Worm (Caenorhabditis elegans) whole organism, L2 larva: Measurements from ENCODE around the gene K01H12.4.

ENCODE experiments used
- C34F6.9 ChIP-seq: fragments of 150-350 bp; optimal IDR thresholded peaks from 2 replicates; lab custom pipeline; 2014; ENCODE audit warnings: missing biosample characterization, missing genetic modification characterization
- F13H6.1 ChIP-seq: sonication (generic microtip); optimal IDR thresholded peaks from 2 replicates; lab custom pipeline; 2016; ENCODE audit warnings: missing genetic modification characterization, missing compliant biosample characterization
- R02D3.7 ChIP-seq: fragments of 150-350 bp; optimal IDR thresholded peaks from 2 replicates; lab custom pipeline; 2014; ENCODE audit warnings: missing biosample characterization, missing genetic modification characterization
- Y55F3AM.14 ChIP-seq: fragments of 200-800 bp; sonication (Bioruptor generic); optimal IDR thresholded peaks from 2 replicates; lab custom pipeline; 2018; ENCODE audit warnings: mild to moderate bottlenecking, missing genetic modification characterization, missing compliant biosample characterization
- ZK546.5 ChIP-seq: sonication (generic microtip); optimal IDR thresholded peaks from 2 replicates; lab custom pipeline; 2017; ENCODE audit warnings: missing biosample characterization, missing genetic modification characterization
- alr-1 ChIP-seq: fragments of 150-350 bp; optimal IDR thresholded peaks from 2 replicates; lab custom pipeline; 2014; ENCODE audit warnings: missing biosample characterization, missing genetic modification characterization
- aly-2 ChIP-seq: fragments of 150-350 bp; optimal IDR thresholded peaks from 2 replicates; lab custom pipeline; 2014; ENCODE audit warnings: missing biosample characterization, missing genetic modification characterization
- ama-1 ChIP-seq: fragments of 150-350 bp; optimal IDR thresholded peaks from 2 replicates; lab custom pipeline; 2018; ENCODE audit warnings: inconsistent platforms
- blmp-1 ChIP-seq: sonication (generic microtip); optimal IDR thresholded peaks from 2 replicates; lab custom pipeline; 2017; ENCODE audit warnings: missing genetic modification characterization, mild to moderate bottlenecking, missing compliant biosample characterization, antibody characterized with exemption, moderate library complexity; ENCODE audit not compliant: insufficient read depth
- ceh-16 ChIP-seq: fragments of 150-350 bp; optimal IDR thresholded peaks from 2 replicates; lab custom pipeline; 2014; ENCODE audit warnings: missing biosample characterization, missing genetic modification characterization
- ceh-82 ChIP-seq: fragments of 150-350 bp; optimal IDR thresholded peaks from 2 replicates; lab custom pipeline; 2014; ENCODE audit warnings: missing biosample characterization, missing genetic modification characterization
- crh-2 ChIP-seq: sonication (generic microtip); optimal IDR thresholded peaks from 2 replicates; lab custom pipeline; 2017; ENCODE audit warnings: missing biosample characterization, missing genetic modification characterization
- dmd-4 ChIP-seq: sonication (generic microtip); optimal IDR thresholded peaks from 2 replicates; lab custom pipeline; 2017; ENCODE audit warnings: missing biosample characterization, missing genetic modification characterization
- egl-27 ChIP-seq: sonication (generic microtip); optimal IDR thresholded peaks from 3 replicates; lab custom pipeline; 2017; ENCODE audit warnings: missing biosample characterization, missing genetic modification reagents, missing genetic modification characterization
- elt-1 ChIP-seq: fragments of 150-350 bp; optimal IDR thresholded peaks from 2 replicates; lab custom pipeline; 2014; ENCODE audit warnings: missing biosample characterization, missing genetic modification characterization
- elt-3 ChIP-seq: sonication (generic microtip); optimal IDR thresholded peaks from 2 replicates; lab custom pipeline; 2017; ENCODE audit warnings: missing biosample characterization, missing genetic modification characterization
- fos-1 ChIP-seq: fragments of 150-350 bp; optimal IDR thresholded peaks from 2 replicates; lab custom pipeline; 2014; ENCODE audit warnings: missing biosample characterization, missing genetic modification characterization
- gmeb-1 ChIP-seq: fragments of 150-350 bp; optimal IDR thresholded peaks from 2 replicates; lab custom pipeline; 2014; ENCODE audit warnings: missing biosample characterization, missing genetic modification characterization
- lin-11 ChIP-seq: fragments of 150-350 bp; sonication (generic microtip); optimal IDR thresholded peaks from 2 replicates; lab custom pipeline; 2014; ENCODE audit warnings: missing biosample characterization, missing genetic modification characterization, inconsistent platforms, mixed read lengths
- lin-13 ChIP-seq: fragments of 150-350 bp; optimal IDR thresholded peaks from 2 replicates; lab custom pipeline; 2014; ENCODE audit warnings: missing biosample characterization, missing genetic modification reagents, missing genetic modification characterization
- lin-39 ChIP-seq: fragments of 150-350 bp; optimal IDR thresholded peaks from 2 replicates; lab custom pipeline; 2014; ENCODE audit warnings: missing biosample characterization, missing genetic modification reagents, missing genetic modification characterization
- lsy-2 ChIP-seq, 2 experiments: fragments of 150-350 bp in 1 of 2; sonication (generic microtip) in 1 of 2; optimal IDR thresholded peaks; 2 replicates each; lab custom pipeline; 2014 to 2017; ENCODE audit warnings: missing biosample characterization in 2 of 2, missing genetic modification characterization in 2 of 2
- mab-5 ChIP-seq: fragments of 150-350 bp; optimal IDR thresholded peaks from 2 replicates; lab custom pipeline; 2014; ENCODE audit warnings: missing biosample characterization, missing genetic modification characterization
- mbf-1 ChIP-seq: sonication (generic microtip); optimal IDR thresholded peaks from 2 replicates; lab custom pipeline; 2017; ENCODE audit warnings: missing biosample characterization, missing genetic modification characterization
- mdl-1 ChIP-seq, 2 experiments: fragments of 150-350 bp in 1 of 2; sonication (generic microtip) in 1 of 2; optimal IDR thresholded peaks; 2 replicates each; lab custom pipeline; 2017; ENCODE audit warnings: missing biosample characterization in 2 of 2, missing genetic modification characterization in 2 of 2
- nhr-10 ChIP-seq: sonication (generic microtip); optimal IDR thresholded peaks from 2 replicates; lab custom pipeline; 2017; ENCODE audit warnings: missing biosample characterization, missing genetic modification characterization
- nhr-11 ChIP-seq: fragments of 150-350 bp; optimal IDR thresholded peaks from 2 replicates; lab custom pipeline; 2014; ENCODE audit warnings: missing biosample characterization, missing genetic modification characterization
- nhr-12 ChIP-seq: fragments of 150-350 bp; optimal IDR thresholded peaks from 2 replicates; lab custom pipeline; 2014; ENCODE audit warnings: missing biosample characterization, missing genetic modification characterization
- nhr-129 ChIP-seq: fragments of 150-350 bp; optimal IDR thresholded peaks from 2 replicates; lab custom pipeline; 2014; ENCODE audit warnings: missing biosample characterization, missing genetic modification characterization
- nhr-21 ChIP-seq: fragments of 150-350 bp; optimal IDR thresholded peaks from 2 replicates; lab custom pipeline; 2014; ENCODE audit warnings: missing biosample characterization, missing genetic modification characterization
- nhr-23 ChIP-seq: fragments of 150-350 bp; optimal IDR thresholded peaks from 2 replicates; lab custom pipeline; 2014; ENCODE audit warnings: missing biosample characterization, missing genetic modification reagents, missing genetic modification characterization
- nhr-237 ChIP-seq: fragments of 150-350 bp; optimal IDR thresholded peaks from 2 replicates; lab custom pipeline; 2014; ENCODE audit warnings: missing biosample characterization, missing genetic modification characterization
- nhr-25 ChIP-seq: fragments of 150-350 bp; sonication (generic microtip); optimal IDR thresholded peaks from 3 replicates; lab custom pipeline; 2014; ENCODE audit warnings: missing biosample characterization, missing genetic modification characterization
- nhr-6 ChIP-seq: fragments of 150-350 bp; optimal IDR thresholded peaks from 2 replicates; lab custom pipeline; 2014; ENCODE audit warnings: missing biosample characterization, missing genetic modification characterization
- nhr-77 ChIP-seq: fragments of 150-350 bp; optimal IDR thresholded peaks from 2 replicates; lab custom pipeline; 2014; ENCODE audit warnings: missing biosample characterization, missing genetic modification characterization
- peb-1 ChIP-seq: fragments of 150-350 bp; optimal IDR thresholded peaks from 2 replicates; lab custom pipeline; 2014; ENCODE audit warnings: missing biosample characterization, missing genetic modification characterization
- sem-4 ChIP-seq: fragments of 150-350 bp; optimal IDR thresholded peaks from 2 replicates; lab custom pipeline; 2014; ENCODE audit warnings: missing biosample characterization, missing genetic modification reagents, missing genetic modification characterization
- skn-1 ChIP-seq: sonication (generic microtip); optimal IDR thresholded peaks from 2 replicates; lab custom pipeline; 2017; ENCODE audit warnings: missing biosample characterization, missing genetic modification characterization
- sma-3 ChIP-seq: sonication (generic microtip); optimal IDR thresholded peaks from 2 replicates; lab custom pipeline; 2016; ENCODE audit warnings: missing genetic modification reagents, missing genetic modification characterization, missing compliant biosample characterization
- sma-9 ChIP-seq, 2 experiments: fragments of 150-350 bp in 1 of 2; sonication (generic microtip) in 1 of 2; optimal IDR thresholded peaks; 2 replicates each; lab custom pipeline; 2014 to 2016; ENCODE audit warnings: missing genetic modification characterization in 2 of 2, mild to moderate bottlenecking in 1 of 2, missing biosample characterization in 1 of 2, missing compliant biosample characterization in 1 of 2, missing genetic modification reagents in 1 of 2, moderate library complexity in 1 of 2
- snpc-4 ChIP-seq: fragments of 150-350 bp; optimal IDR thresholded peaks from 2 replicates; lab custom pipeline; 2014; ENCODE audit warnings: missing biosample characterization, missing genetic modification characterization
- unc-39 ChIP-seq: fragments of 150-350 bp; optimal IDR thresholded peaks from 2 replicates; lab custom pipeline; 2014; ENCODE audit warnings: missing biosample characterization, missing genetic modification characterization
- unc-55 ChIP-seq: fragments of 150-350 bp; sonication (generic microtip); optimal IDR thresholded peaks from 3 replicates; lab custom pipeline; 2014; ENCODE audit warnings: missing biosample characterization, missing genetic modification reagents, missing genetic modification characterization
- unc-62 ChIP-seq: fragments of 150-350 bp; optimal IDR thresholded peaks from 2 replicates; lab custom pipeline; 2014; ENCODE audit warnings: missing biosample characterization, missing genetic modification reagents, missing genetic modification characterization
- zag-1 ChIP-seq: fragments of 150-350 bp; optimal IDR thresholded peaks from 2 replicates; lab custom pipeline; 2014; ENCODE audit warnings: missing biosample characterization, missing genetic modification characterization
- ztf-1 ChIP-seq: fragments of 200-800 bp; sonication (Bioruptor generic); conservative IDR thresholded peaks from 2 replicates; pipeline ENCODE4 v1.3.6; 2022; ENCODE audit warnings: missing genetic modification characterization, missing compliant biosample characterization
- ztf-11 ChIP-seq: sonication (generic microtip); optimal IDR thresholded peaks from 2 replicates; lab custom pipeline; 2017; ENCODE audit warnings: missing biosample characterization, missing genetic modification characterization
- ztf-4 ChIP-seq: fragments of 150-350 bp; optimal IDR thresholded peaks from 2 replicates; lab custom pipeline; 2014; ENCODE audit warnings: missing biosample characterization, missing genetic modification characterization

K01H12.4 gene

DNA sequence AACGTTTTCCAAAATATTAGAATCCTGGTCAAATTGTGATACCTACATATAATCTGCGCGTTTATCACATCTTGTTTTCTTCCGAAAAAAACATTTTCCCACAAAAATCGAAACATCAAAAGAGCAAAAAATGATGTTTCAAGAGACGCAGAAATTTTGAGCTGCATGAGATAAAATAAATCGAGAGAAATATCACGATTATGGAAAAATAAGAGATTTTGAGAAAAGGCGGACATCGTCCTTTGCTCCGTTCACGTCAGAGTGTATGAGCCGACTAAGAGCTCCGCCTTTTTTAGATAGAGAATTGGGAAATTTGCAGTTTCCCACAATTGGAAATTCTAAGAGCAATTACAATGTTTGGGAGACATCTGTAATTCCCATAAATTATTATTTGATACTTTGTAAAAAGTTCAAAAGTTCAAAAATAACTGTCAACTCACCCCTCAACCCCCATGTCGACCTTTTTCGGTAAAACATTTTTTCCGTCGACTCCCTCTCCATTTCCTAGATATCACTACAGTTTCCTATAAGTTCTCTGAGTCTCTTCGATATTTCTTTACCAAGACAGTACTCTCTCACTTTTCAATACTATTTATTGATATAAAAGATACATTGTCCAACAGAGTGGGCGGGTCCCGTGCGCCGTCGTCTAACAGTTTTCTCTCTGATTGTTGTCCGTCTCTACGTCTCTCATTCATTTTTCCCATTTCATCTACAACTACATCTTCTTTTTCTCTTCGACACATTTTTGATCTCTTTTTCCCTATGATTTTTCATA lies 44.0 kb downstream of the K01H12.4 start:
- TF ChIP-seq mdl-1 (tag; optimal IDR thresholded peaks at IDR 0.05; lab: Kevin White, UChicago), result no peak
- TF ChIP-seq ceh-16 (tag; lab: Kevin White, UChicago), result no peak
- no peak for TF ChIP-seq dmd-4 (tag; lab: Kevin White, UChicago)
- peak; percentile 51 for TF ChIP-seq blmp-1
- TF ChIP-seq egl-27 (tag; lab: Kevin White, UChicago), result no peak
- TF ChIP-seq unc-39, result no peak
- TF ChIP-seq skn-1, result no peak
- peak; percentile 59 for TF ChIP-seq sma-9 (GFP tag; optimal IDR thresholded peaks at IDR 0.05; lab: Kevin White, UChicago)
- TF ChIP-seq sma-9 (tag; optimal IDR thresholded peaks at IDR 0.05; lab: Kevin White, UChicago), result no peak
- TF ChIP-seq ZK546.5 (tag; lab: Kevin White, UChicago), result no peak
- no peak for TF ChIP-seq sem-4 (tag; lab: Kevin White, UChicago)
- TF ChIP-seq sma-3 (GFP tag; lab: Kevin White, UChicago), result peak; percentile 60
- TF ChIP-seq nhr-23 (tag; lab: Kevin White, UChicago), result no peak
- TF ChIP-seq aly-2 (tag; lab: Kevin White, UChicago), result no peak
- no peak for TF ChIP-seq alr-1 (tag; lab: Kevin White, UChicago)
- TF ChIP-seq gmeb-1 (tag; lab: Kevin White, UChicago), result peak; percentile 55
- no peak for TF ChIP-seq ztf-4 (tag; lab: Kevin White, UChicago)
- no peak for TF ChIP-seq elt-1
- TF ChIP-seq C34F6.9 (tag; lab: Kevin White, UChicago), result no peak
- no peak for TF ChIP-seq R02D3.7
- no peak for TF ChIP-seq nhr-12
- TF ChIP-seq ztf-11, result no peak
- TF ChIP-seq lsy-2 (tag; optimal IDR thresholded peaks at IDR 0.05; lab: Kevin White, UChicago), result no peak
- peak; percentile 1 for TF ChIP-seq nhr-129 (tag; lab: Kevin White, UChicago)
- TF ChIP-seq Y55F3AM.14 (GFP tag; lab: Kevin White, UChicago), result no peak
- no peak for TF ChIP-seq unc-55 (GFP tag; lab: Kevin White, UChicago)
- TF ChIP-seq lin-11, result no peak
- no peak for TF ChIP-seq nhr-10
- no peak for TF ChIP-seq zag-1 (tag; lab: Kevin White, UChicago)
- peak; percentile 27 for TF ChIP-seq F13H6.1 (tag; lab: Kevin White, UChicago)
- TF ChIP-seq unc-62 (GFP tag; lab: Kevin White, UChicago), result no peak
- no peak for TF ChIP-seq nhr-6 (tag; lab: Kevin White, UChicago)
- TF ChIP-seq peb-1 (tag; lab: Kevin White, UChicago), result no peak
- TF ChIP-seq nhr-77 (tag; lab: Kevin White, UChicago), result no peak
- TF ChIP-seq crh-2 (tag; lab: Kevin White, UChicago), result peak; percentile 62
- TF ChIP-seq elt-3 (tag; lab: Kevin White, UChicago), result no peak
- TF ChIP-seq nhr-11 (tag; lab: Kevin White, UChicago), result no peak
- TF ChIP-seq snpc-4 (tag; lab: Kevin White, UChicago), result no peak
- TF ChIP-seq ama-1, result no peak
- no peak for TF ChIP-seq lin-39
- TF ChIP-seq fos-1, result peak; percentile 73
- no peak for TF ChIP-seq mbf-1
- TF ChIP-seq lin-13 (GFP tag; lab: Kevin White, UChicago), result no peak
- no peak for TF ChIP-seq nhr-237 (tag; lab: Kevin White, UChicago)
- no peak for TF ChIP-seq ztf-1 (GFP tag; lab: Robert Waterston, UW)
- peak; percentile 53 for TF ChIP-seq nhr-21
- peak; percentile 69 for TF ChIP-seq nhr-25 (tag; lab: Kevin White, UChicago)
- no peak for TF ChIP-seq ceh-82 (tag; lab: Kevin White, UChicago)
- no peak for TF ChIP-seq mab-5
- TF ChIP-seq, all 48 proteins: peak for 10
